Fruit fly (Drosophila melanogaster) whole organism, wandering third instar larva: ENCODE results near the gene ec.
"Not testable (repeated sequence)": the region's sequence is repeated elsewhere in the genome, so short reads cannot be mapped to it uniquely, and the experiment has no call there.

ENCODE experiments used
- Abd-B ChIP-seq: fragments of >200 bp; optimal IDR thresholded peaks from 2 replicates; lab custom pipeline; 2017; ENCODE audit warnings: missing biosample characterization, missing genetic modification characterization
- CG32264 ChIP-seq: fragments of 200-800 bp; sonication (Bioruptor generic); optimal IDR thresholded peaks from 2 replicates; lab custom pipeline; 2016; ENCODE audit warnings: missing biosample characterization, missing genetic modification characterization
- Hr78 ChIP-seq: fragments of >200 bp; optimal IDR thresholded peaks from 2 replicates; lab custom pipeline; 2017; ENCODE audit warnings: missing biosample characterization, missing genetic modification characterization
- Hr83 ChIP-seq: fragments of 200-300 bp; sonication (Bioruptor generic); optimal IDR thresholded peaks from 2 replicates; lab custom pipeline; 2016; ENCODE audit warnings: missing biosample characterization, mild to moderate bottlenecking, missing genetic modification characterization, moderate library complexity; ENCODE audit not compliant: poor library complexity, severe bottlenecking
- OdsH ChIP-seq: fragments of 200-800 bp; sonication (Bioruptor generic); optimal IDR thresholded peaks from 2 replicates; lab custom pipeline; 2016; ENCODE audit warnings: missing biosample characterization, mild to moderate bottlenecking, missing genetic modification characterization
- Sp1 ChIP-seq: fragments of 200-800 bp; sonication (Bioruptor generic); optimal IDR thresholded peaks from 3 replicates; lab custom pipeline; 2019; ENCODE audit warnings: missing biosample characterization, mild to moderate bottlenecking, missing genetic modification characterization, moderate library complexity
- dl ChIP-seq, 2 experiments: fragments of 175-275, 200-275 bp in 1 of 2; fragments of 200-275 bp in 1 of 2; sonication (Bioruptor generic); optimal IDR thresholded peaks; lab custom pipeline; 2018; ENCODE audit warnings: mild to moderate bottlenecking in 2 of 2, missing biosample characterization in 2 of 2, missing genetic modification characterization in 2 of 2, moderate library complexity in 2 of 2; ENCODE audit not compliant: partially characterized antibody in 2 of 2, insufficient read depth in 1 of 2
- dmrt93B ChIP-seq: fragments of 200-800 bp; sonication (Bioruptor generic); optimal IDR thresholded peaks from 2 replicates; lab custom pipeline; 2018; ENCODE audit warnings: missing biosample characterization, mild to moderate bottlenecking, missing genetic modification characterization
- h ChIP-seq: fragments of 200-800 bp; sonication (Bioruptor generic); optimal IDR thresholded peaks from 3 replicates; lab custom pipeline; 2016; ENCODE audit warnings: missing biosample characterization, mild to moderate bottlenecking, missing genetic modification characterization
- lola ChIP-seq: fragments of >200 bp; optimal IDR thresholded peaks from 2 replicates; lab custom pipeline; 2017; ENCODE audit warnings: missing biosample characterization, missing genetic modification characterization
- psq ChIP-seq: fragments of 200-800 bp; sonication (Bioruptor generic); optimal IDR thresholded peaks from 3 replicates; lab custom pipeline; 2017; ENCODE audit warnings: missing biosample characterization, mild to moderate bottlenecking, missing genetic modification characterization, moderate library complexity
- sage ChIP-seq: fragments of 200-800 bp; sonication (Bioruptor generic); optimal IDR thresholded peaks from 2 replicates; lab custom pipeline; 2016; ENCODE audit warnings: missing biosample characterization, mild to moderate bottlenecking, missing genetic modification characterization
- sv ChIP-seq: fragments of 200-800 bp; sonication (Bioruptor generic); optimal IDR thresholded peaks from 3 replicates; lab custom pipeline; 2016; ENCODE audit warnings: missing biosample characterization, missing genetic modification characterization

- not testable (repeated sequence) for TF ChIP-seq Hr83; dl (GFP tag; optimal IDR thresholded peaks at IDR 0.05; lab: Kevin White, UChicago; ENCODE audit: insufficient read depth in 1 of 2, partially characterized antibody in 2 of 2); OdsH (GFP tag; lab: Kevin White, UChicago); h; Hr78 (GFP tag; lab: Kevin White, UChicago); Sp1; sv (GFP tag; lab: Kevin White, UChicago); CG32264 (GFP tag; lab: Kevin White, UChicago); sage (GFP tag; lab: Kevin White, UChicago); lola (GFP tag; lab: Kevin White, UChicago); psq (GFP tag; lab: Kevin White, UChicago); Abd-B (GFP tag; lab: Kevin White, UChicago); dmrt93B (GFP tag; lab: Kevin White, UChicago)
Observed at dm6 chrX:3789769-3790168, 21.7 kb upstream of the ec start, which contains the start of gene HIP-R.
